Worm (Caenorhabditis elegans) whole organism, L2 larva: ENCODE measurements around the gene K01A12.2.

ENCODE experiments used
- R02D3.7 ChIP-seq: fragments of 150-350 bp; optimal IDR thresholded peaks from 2 replicates; lab custom pipeline; 2014; ENCODE audit warnings: missing biosample characterization, missing genetic modification characterization
- aly-2 ChIP-seq: fragments of 150-350 bp; optimal IDR thresholded peaks from 2 replicates; lab custom pipeline; 2014; ENCODE audit warnings: missing biosample characterization, missing genetic modification characterization
- ama-1 ChIP-seq: fragments of 150-350 bp; optimal IDR thresholded peaks from 2 replicates; lab custom pipeline; 2018; ENCODE audit warnings: inconsistent platforms
- dmd-4 ChIP-seq: sonication (generic microtip); optimal IDR thresholded peaks from 2 replicates; lab custom pipeline; 2017; ENCODE audit warnings: missing biosample characterization, missing genetic modification characterization
- lin-39 ChIP-seq: fragments of 150-350 bp; optimal IDR thresholded peaks from 2 replicates; lab custom pipeline; 2014; ENCODE audit warnings: missing biosample characterization, missing genetic modification reagents, missing genetic modification characterization
- lsy-2 ChIP-seq, 2 experiments: fragments of 150-350 bp in 1 of 2; sonication (generic microtip) in 1 of 2; optimal IDR thresholded peaks; 2 replicates each; lab custom pipeline; 2014 to 2017; ENCODE audit warnings: missing biosample characterization in 2 of 2, missing genetic modification characterization in 2 of 2
- mdl-1 ChIP-seq, 2 experiments: fragments of 150-350 bp in 1 of 2; sonication (generic microtip) in 1 of 2; optimal IDR thresholded peaks; 2 replicates each; lab custom pipeline; 2017; ENCODE audit warnings: missing biosample characterization in 2 of 2, missing genetic modification characterization in 2 of 2
- sma-9 ChIP-seq, 2 experiments: fragments of 150-350 bp in 1 of 2; sonication (generic microtip) in 1 of 2; optimal IDR thresholded peaks; 2 replicates each; lab custom pipeline; 2014 to 2016; ENCODE audit warnings: missing genetic modification characterization in 2 of 2, mild to moderate bottlenecking in 1 of 2, missing biosample characterization in 1 of 2, missing compliant biosample characterization in 1 of 2, missing genetic modification reagents in 1 of 2, moderate library complexity in 1 of 2

- TF ChIP-seq R02D3.7 (tag; lab: Kevin White, UChicago) (no peak), aly-2 (no peak), mdl-1 (tag; optimal IDR thresholded peaks at IDR 0.05; lab: Kevin White, UChicago) (no peak), sma-9 (GFP tag; optimal IDR thresholded peaks at IDR 0.05; lab: Kevin White, UChicago) (no peak), sma-9 (tag; optimal IDR thresholded peaks at IDR 0.05; lab: Kevin White, UChicago) (no peak), dmd-4 (tag; lab: Kevin White, UChicago) (no peak), lsy-2 (tag; optimal IDR thresholded peaks at IDR 0.05; lab: Kevin White, UChicago) (no peak), lin-39 (tag; lab: Kevin White, UChicago) (no peak), ama-1 (no peak)
Observed at ce11 chrX:8567166-8567565, 46.0 kb upstream of the K01A12.2 start.
